Worm (Caenorhabditis elegans) whole organism, L4 larva: ENCODE results near the gene C52E4.12.

Experiments used
- F26F4.8 ChIP-seq: fragments of 200-800 bp; sonication (Bioruptor generic); conservative IDR thresholded peaks from 2 replicates; pipeline ENCODE4 v1.3.6; 2022; ENCODE audit warnings: missing genetic modification characterization, missing compliant biosample characterization
- F37D6.2 ChIP-seq: sonication (generic microtip); optimal IDR thresholded peaks from 2 replicates; lab custom pipeline; 2016; ENCODE audit warnings: mild to moderate bottlenecking, missing genetic modification characterization, missing compliant biosample characterization
- F44E2.7 ChIP-seq: fragments of 200-800 bp; sonication (Bioruptor generic); IDR thresholded peaks from 2 replicates; pipeline ENCODE4 v2.1.2; 2022; ENCODE audit warnings: missing genetic modification characterization, missing compliant biosample characterization
- F49E8.2 ChIP-seq: sonication (generic microtip); optimal IDR thresholded peaks from 2 replicates; lab custom pipeline; 2016; ENCODE audit warnings: missing compliant biosample characterization, mild to moderate bottlenecking, missing genetic modification characterization, borderline replicate concordance
- R02D3.7 ChIP-seq: fragments of 150-350 bp; sonication (generic microtip); optimal IDR thresholded peaks from 3 replicates; lab custom pipeline; 2014; ENCODE audit warnings: missing biosample characterization, missing genetic modification characterization
- Y48G9A.11 ChIP-seq: fragments of 200-800 bp; sonication (Bioruptor generic); IDR thresholded peaks from 2 replicates; pipeline ENCODE4 v1.3.6; 2022; ENCODE audit warnings: missing genetic modification reagents, missing genetic modification characterization, missing compliant biosample characterization
- Y5F2A.4 ChIP-seq: fragments of 200-800 bp; sonication (Bioruptor generic); optimal IDR thresholded peaks from 2 replicates; lab custom pipeline; 2018; ENCODE audit warnings: mild to moderate bottlenecking, missing genetic modification characterization, missing compliant biosample characterization
- ZK337.2 ChIP-seq: fragments of 200-800 bp; sonication (Bioruptor generic); IDR thresholded peaks from 2 replicates; pipeline ENCODE4 v1.3.6; 2022; ENCODE audit warnings: missing genetic modification reagents, missing genetic modification characterization, missing compliant biosample characterization
- aha-1 ChIP-seq: fragments of 150-350 bp; peaks from one replicate; lab custom pipeline; 2014; ENCODE audit warnings: missing biosample characterization, missing genetic modification characterization
- aly-2 ChIP-seq: sonication (generic microtip); optimal IDR thresholded peaks from 2 replicates; lab custom pipeline; 2018; ENCODE audit warnings: missing biosample characterization, missing genetic modification characterization
- arid-1 ChIP-seq: fragments of 200-800 bp; sonication (Bioruptor generic); conservative IDR thresholded peaks from 2 replicates; pipeline ENCODE4 v1.3.6; 2022; ENCODE audit warnings: missing genetic modification reagents, missing genetic modification characterization, missing compliant biosample characterization
- ceh-32 ChIP-seq: sonication (generic microtip); optimal IDR thresholded peaks from 2 replicates; lab custom pipeline; 2016; ENCODE audit warnings: mild to moderate bottlenecking, missing genetic modification characterization, missing compliant biosample characterization; ENCODE audit not compliant: poor library complexity
- ceh-82 ChIP-seq: sonication (generic microtip); optimal IDR thresholded peaks from 2 replicates; lab custom pipeline; 2017; ENCODE audit warnings: missing biosample characterization, missing genetic modification characterization
- cey-2 ChIP-seq: sonication (generic microtip); optimal IDR thresholded peaks from 3 replicates; lab custom pipeline; 2017; ENCODE audit warnings: missing genetic modification characterization, mild to moderate bottlenecking, missing compliant biosample characterization, antibody characterized with exemption, borderline replicate concordance; ENCODE audit not compliant: insufficient read depth
- ctbp-1 ChIP-seq: fragments of 200-800 bp; sonication (Bioruptor generic); IDR thresholded peaks from 2 replicates; pipeline ENCODE4 v1.3.6; 2022; ENCODE audit warnings: missing genetic modification reagents, missing genetic modification characterization, missing compliant biosample characterization
- daf-12 ChIP-seq: fragments of 150-350 bp; optimal IDR thresholded peaks from 2 replicates; lab custom pipeline; 2014; ENCODE audit warnings: missing biosample characterization, missing genetic modification reagents, missing genetic modification characterization
- daf-16 ChIP-seq, 3 experiments: sonication (generic microtip); optimal IDR thresholded peaks; 2 replicates each; lab custom pipeline; 2016 to 2017; ENCODE audit warnings: missing genetic modification characterization in 3 of 3, missing genetic modification reagents in 3 of 3, mild to moderate bottlenecking in 2 of 3, missing compliant biosample characterization in 2 of 3, missing biosample characterization in 1 of 3, moderate library complexity in 1 of 3
- dmd-6 ChIP-seq: fragments of 200-800 bp; sonication (Bioruptor generic); IDR thresholded peaks from 2 replicates; pipeline ENCODE4 v1.3.6; 2022; ENCODE audit warnings: missing genetic modification reagents, missing genetic modification characterization, missing compliant biosample characterization
- duxl-1 ChIP-seq: sonication (generic microtip); optimal IDR thresholded peaks from 2 replicates; lab custom pipeline; 2016; ENCODE audit warnings: mild to moderate bottlenecking, missing genetic modification characterization, moderate library complexity, missing compliant biosample characterization; ENCODE audit not compliant: poor library complexity
- egl-27 ChIP-seq: sonication (generic microtip); optimal IDR thresholded peaks from 3 replicates; lab custom pipeline; 2017; ENCODE audit warnings: missing biosample characterization, missing genetic modification reagents, missing genetic modification characterization
- egl-43 ChIP-seq: fragments of 200-800 bp; sonication (Bioruptor generic); IDR thresholded peaks from 2 replicates; pipeline ENCODE4 v1.3.6; 2022; ENCODE audit warnings: missing genetic modification reagents, missing genetic modification characterization, missing compliant biosample characterization
- hlh-11 ChIP-seq: fragments of 200-800 bp; sonication (Bioruptor generic); optimal IDR thresholded peaks from 2 replicates; lab custom pipeline; 2018; ENCODE audit warnings: mild to moderate bottlenecking, missing genetic modification characterization, missing compliant biosample characterization
- hmg-1.1 ChIP-seq: fragments of 200-800 bp; sonication (Bioruptor generic); IDR thresholded peaks from 2 replicates; pipeline ENCODE4 v1.3.6; 2022; ENCODE audit warnings: missing genetic modification reagents, missing genetic modification characterization, missing compliant biosample characterization
- jun-1 ChIP-seq: fragments of 150-350 bp; optimal IDR thresholded peaks from 2 replicates; lab custom pipeline; 2014; ENCODE audit warnings: missing biosample characterization, missing genetic modification reagents, missing genetic modification characterization
- lin-39 ChIP-seq: fragments of 150-350 bp; optimal IDR thresholded peaks from 2 replicates; lab custom pipeline; 2014; ENCODE audit warnings: missing biosample characterization, missing genetic modification reagents, missing genetic modification characterization
- lsy-2 ChIP-seq, 2 experiments: fragments of 150-350 bp in 1 of 2; sonication (generic microtip) in 1 of 2; optimal IDR thresholded peaks; 2 replicates each; lab custom pipeline; 2014 to 2017; ENCODE audit warnings: missing biosample characterization in 2 of 2, missing genetic modification characterization in 2 of 2
- madf-5 ChIP-seq, 2 experiments: fragments of 200-800 bp; sonication (Bioruptor generic); IDR thresholded peaks; 2 replicates each; pipeline ENCODE4 v1.3.6; 2022; ENCODE audit warnings: missing compliant biosample characterization in 2 of 2, missing genetic modification characterization in 2 of 2
- mdl-1 ChIP-seq, 2 experiments: fragments of 150-350 bp in 1 of 2; sonication (generic microtip) in 1 of 2; optimal IDR thresholded peaks; 2 replicates each; lab custom pipeline; 2014 to 2017; ENCODE audit warnings: missing biosample characterization in 2 of 2, missing genetic modification characterization in 2 of 2
- mes-2 ChIP-seq: sonication (generic microtip); optimal IDR thresholded peaks from 2 replicates; lab custom pipeline; 2016; ENCODE audit warnings: missing genotype, mild to moderate bottlenecking, missing genetic modification characterization, missing compliant biosample characterization; ENCODE audit not compliant: poor library complexity, severe bottlenecking
- mxl-3 ChIP-seq: fragments of 200-800 bp; sonication (Bioruptor generic); optimal IDR thresholded peaks from 2 replicates; lab custom pipeline; 2018; ENCODE audit warnings: mild to moderate bottlenecking, missing genetic modification characterization, missing compliant biosample characterization
- nhr-10 ChIP-seq: fragments of 150-350 bp; optimal IDR thresholded peaks from 2 replicates; lab custom pipeline; 2014; ENCODE audit warnings: missing biosample characterization, missing genetic modification characterization
- nhr-102 ChIP-seq: sonication (generic microtip); optimal IDR thresholded peaks from 2 replicates; lab custom pipeline; 2016; ENCODE audit warnings: mild to moderate bottlenecking, missing genetic modification characterization, moderate library complexity, missing compliant biosample characterization
- nhr-11 ChIP-seq: fragments of 150-350 bp; optimal IDR thresholded peaks from 2 replicates; lab custom pipeline; 2014; ENCODE audit warnings: missing biosample characterization, missing genetic modification characterization
- nhr-111 ChIP-seq: fragments of 200-800 bp; sonication (Bioruptor generic); optimal IDR thresholded peaks from 2 replicates; lab custom pipeline; 2018; ENCODE audit warnings: mild to moderate bottlenecking, missing genetic modification characterization, missing compliant biosample characterization
- nhr-25 ChIP-seq: sonication (generic microtip); optimal IDR thresholded peaks from 2 replicates; lab custom pipeline; 2017; ENCODE audit warnings: missing genetic modification characterization, mild to moderate bottlenecking, missing compliant biosample characterization, antibody characterized with exemption, moderate library complexity, borderline replicate concordance; ENCODE audit not compliant: insufficient read depth
- nhr-41 ChIP-seq: fragments of 200-800 bp; sonication (Bioruptor generic); IDR thresholded peaks from 2 replicates; pipeline ENCODE4 v1.3.6; 2022; ENCODE audit warnings: missing genetic modification reagents, missing genetic modification characterization, missing compliant biosample characterization
- nhr-42 ChIP-seq: fragments of 200-800 bp; sonication (Bioruptor generic); IDR thresholded peaks from 2 replicates; pipeline ENCODE4 v1.3.6; 2022; ENCODE audit warnings: missing genetic modification characterization, missing compliant biosample characterization
- nhr-48 ChIP-seq: sonication (generic microtip); optimal IDR thresholded peaks from 2 replicates; lab custom pipeline; 2016; ENCODE audit warnings: mild to moderate bottlenecking, missing genetic modification characterization, missing compliant biosample characterization
- pqm-1 ChIP-seq: sonication (generic microtip); optimal IDR thresholded peaks from 2 replicates; lab custom pipeline; 2017; ENCODE audit warnings: missing biosample characterization, missing genetic modification characterization
- rbr-2 ChIP-seq: sonication (generic microtip); optimal IDR thresholded peaks from 2 replicates; lab custom pipeline; 2016; ENCODE audit warnings: missing genotype, missing genetic modification characterization, missing compliant biosample characterization
- sdz-12 ChIP-seq: fragments of 200-800 bp; sonication (Bioruptor generic); optimal IDR thresholded peaks from 2 replicates; lab custom pipeline; 2018; ENCODE audit warnings: mild to moderate bottlenecking, missing genetic modification characterization, missing compliant biosample characterization
- set-16 ChIP-seq: fragments of 200-800 bp; sonication (Bioruptor generic); IDR thresholded peaks from 2 replicates; pipeline ENCODE4 v1.3.6; 2022; ENCODE audit warnings: missing genetic modification reagents, missing genetic modification characterization, missing compliant biosample characterization
- skn-1 ChIP-seq: fragments of 150-350 bp; optimal IDR thresholded peaks from 2 replicates; lab custom pipeline; 2014; ENCODE audit warnings: missing biosample characterization, missing genetic modification characterization
- snpc-4 ChIP-seq: fragments of 150-350 bp; optimal IDR thresholded peaks from 2 replicates; lab custom pipeline; 2014; ENCODE audit warnings: missing biosample characterization, missing genetic modification characterization
- tag-97 ChIP-seq: fragments of 200-800 bp; sonication (Bioruptor generic); IDR thresholded peaks from 2 replicates; pipeline ENCODE4 v1.3.6; 2022; ENCODE audit warnings: missing genetic modification characterization, missing compliant biosample characterization
- unc-39 ChIP-seq: sonication (generic microtip); optimal IDR thresholded peaks from 2 replicates; lab custom pipeline; 2017; ENCODE audit warnings: missing biosample characterization, missing genetic modification characterization
- unc-62 ChIP-seq, 3 experiments: fragments of 150-350 bp in 1 of 3; sonication (generic microtip); optimal IDR thresholded peaks in 2 of 3; peaks in 1 of 3; 1 replicate in 1 of 3; 2 replicates in 2 of 3; lab custom pipeline; 2014 to 2017; ENCODE audit warnings: missing biosample characterization in 3 of 3, missing genetic modification characterization in 3 of 3, missing genetic modification reagents in 3 of 3, missing genotype in 1 of 3
- zfp-3 ChIP-seq: fragments of 200-800 bp; sonication (Bioruptor generic); conservative IDR thresholded peaks from 2 replicates; pipeline ENCODE4 v1.3.6; 2022; ENCODE audit warnings: missing genetic modification reagents, missing genetic modification characterization, missing compliant biosample characterization
- zip-2 ChIP-seq: fragments of 150-350 bp; optimal IDR thresholded peaks from 2 replicates; lab custom pipeline; 2014; ENCODE audit warnings: missing biosample characterization, missing genetic modification characterization
- ztf-11 ChIP-seq: fragments of 150-350 bp; optimal IDR thresholded peaks from 2 replicates; lab custom pipeline; 2014; ENCODE audit warnings: missing biosample characterization, missing genetic modification characterization
- ztf-7 ChIP-seq: fragments of 150-350 bp; optimal IDR thresholded peaks from 2 replicates; lab custom pipeline; 2014; ENCODE audit warnings: missing biosample characterization, missing genetic modification characterization

Gene C52E4.12

ce11 chrV:12025683-12026082, 29.7 kb downstream of the C52E4.12 start:
- TF ChIP-seq set-16 (GFP tag; lab: Robert Waterston, UW) = no peak
- peak; percentile 28 for TF ChIP-seq ceh-32 (tag; lab: Kevin White, UChicago)
- no peak for TF ChIP-seq unc-62 (GFP tag; optimal IDR thresholded peaks at IDR 0.05 in 1 of 2; lab: Kevin White, UChicago)
- no peak for TF ChIP-seq unc-62 (tag; optimal IDR thresholded peaks at IDR 0.05; lab: Kevin White, UChicago)
- no peak for TF ChIP-seq duxl-1 (tag; lab: Kevin White, UChicago)
- TF ChIP-seq daf-16 (GFP tag; optimal IDR thresholded peaks at IDR 0.05; lab: Kevin White, UChicago) = peak in 1 of 2 experiments; percentile 3
- no peak for TF ChIP-seq daf-16 (tag; optimal IDR thresholded peaks at IDR 0.05; lab: Kevin White, UChicago)
- no peak for TF ChIP-seq nhr-111
- no peak for TF ChIP-seq cey-2 (tag; lab: Kevin White, UChicago)
- no peak for TF ChIP-seq F49E8.2
- no peak for TF ChIP-seq egl-43 (GFP tag; lab: Robert Waterston, UW)
- peak; percentile 3 for TF ChIP-seq F37D6.2 (tag; lab: Kevin White, UChicago)
- TF ChIP-seq arid-1 (GFP tag; lab: Robert Waterston, UW) = no peak
- peak; percentile 82 for TF ChIP-seq aha-1 (tag; lab: Kevin White, UChicago)
- TF ChIP-seq mes-2 (tag; lab: Kevin White, UChicago) = no peak
- TF ChIP-seq pqm-1 (tag; lab: Kevin White, UChicago) = no peak
- no peak for TF ChIP-seq tag-97 (GFP tag; lab: Robert Waterston, UW)
- TF ChIP-seq ZK337.2 = no peak
- no peak for TF ChIP-seq rbr-2 (tag; lab: Kevin White, UChicago)
- peak in 1 of 2 experiments; percentile 29 for TF ChIP-seq lsy-2 (tag; optimal IDR thresholded peaks at IDR 0.05; lab: Kevin White, UChicago)
- TF ChIP-seq F44E2.7 (GFP tag; lab: Robert Waterston, UW) = no peak
- TF ChIP-seq nhr-25 (tag; lab: Kevin White, UChicago) = no peak
- no peak for TF ChIP-seq nhr-102 (tag; lab: Kevin White, UChicago)
- no peak for TF ChIP-seq ztf-11
- TF ChIP-seq Y5F2A.4 (GFP tag; lab: Kevin White, UChicago) = no peak
- no peak for TF ChIP-seq nhr-10
- no peak for TF ChIP-seq madf-5 (GFP tag; IDR thresholded peaks at IDR 0.05; lab: Robert Waterston, UW)
- TF ChIP-seq hlh-11 (tag; lab: Kevin White, UChicago) = no peak
- no peak for TF ChIP-seq snpc-4 (tag; lab: Kevin White, UChicago)
- no peak for TF ChIP-seq lin-39 (tag; lab: Kevin White, UChicago)
- TF ChIP-seq dmd-6 (GFP tag; lab: Robert Waterston, UW) = no peak
- peak; percentile 40 for TF ChIP-seq mxl-3
- no peak for TF ChIP-seq zfp-3 (GFP tag; lab: Robert Waterston, UW)
- no peak for TF ChIP-seq nhr-41 (GFP tag; lab: Robert Waterston, UW)
- no peak for TF ChIP-seq sdz-12 (GFP tag; lab: Kevin White, UChicago)
- TF ChIP-seq skn-1 (tag; lab: Kevin White, UChicago) = no peak
- TF ChIP-seq daf-12 (tag; lab: Kevin White, UChicago) = no peak
- TF ChIP-seq nhr-42 (GFP tag; lab: Robert Waterston, UW) = no peak
- no peak for TF ChIP-seq aly-2
- no peak for TF ChIP-seq jun-1 (tag; lab: Kevin White, UChicago)
- TF ChIP-seq hmg-1.1 = no peak
- TF ChIP-seq F26F4.8 (GFP tag; lab: Robert Waterston, UW) = no peak
- no peak for TF ChIP-seq unc-39 (tag; lab: Kevin White, UChicago)
- TF ChIP-seq ctbp-1 (GFP tag; lab: Robert Waterston, UW) = peak; percentile 66; the same call in 1 of the 2 replicates
- TF ChIP-seq ztf-7 (tag; lab: Kevin White, UChicago) = no peak
- no peak for TF ChIP-seq R02D3.7
- TF ChIP-seq zip-2 (tag; lab: Kevin White, UChicago) = no peak
- peak in 1 of 2 experiments; percentile 68 for TF ChIP-seq mdl-1 (tag; optimal IDR thresholded peaks at IDR 0.05; lab: Kevin White, UChicago)
- no peak for TF ChIP-seq egl-27 (tag; lab: Kevin White, UChicago)
- no peak for TF ChIP-seq ceh-82 (tag; lab: Kevin White, UChicago)
- TF ChIP-seq nhr-11 (tag; lab: Kevin White, UChicago) = peak; percentile 2
- no peak for TF ChIP-seq nhr-48 (tag; lab: Kevin White, UChicago)
- TF ChIP-seq Y48G9A.11 (GFP tag; lab: Robert Waterston, UW) = no peak
